Worm (Caenorhabditis elegans): ENCODE results near the gene Y45F10D.15.

- TF ChIP-seq unc-55 (GFP tag; optimal IDR thresholded peaks at IDR 0.05) (no peak), ceh-2 (tag; optimal IDR thresholded peaks at IDR 0.05) (no peak), lin-11 (tag; optimal IDR thresholded peaks at IDR 0.05) (no peak), hlh-30 (tag; optimal IDR thresholded peaks at IDR 0.05; ENCODE audit: insufficient read depth) (no peak), npax-4 (tag; optimal IDR thresholded peaks at IDR 0.05) (no peak), unc-42 (tag; optimal IDR thresholded peaks at IDR 0.05) (no peak), lim-6 (tag; optimal IDR thresholded peaks at IDR 0.05) (no peak), pha-4 (tag; optimal IDR thresholded peaks at IDR 0.05) (no peak), rnt-1 (tag; optimal IDR thresholded peaks at IDR 0.05) (no peak), fkh-6 (tag; optimal IDR thresholded peaks at IDR 0.05) (no peak)
Observed at ce11 chrIV:13782319-13782718, 38.4 kb downstream of the Y45F10D.15 start.
